Worm (Caenorhabditis elegans) whole organism, L3 larva: ENCODE measurements around the gene Y49A10A.2.

ENCODE experiments used
- aly-2 ChIP-seq: fragments of 150-350 bp; optimal IDR thresholded peaks from 2 replicates; lab custom pipeline; 2014; ENCODE audit warnings: missing biosample characterization, missing genetic modification characterization
- ama-1 ChIP-seq: fragments of 150-350 bp; optimal IDR thresholded peaks from 2 replicates; lab custom pipeline; 2018
- ceh-28 ChIP-seq: fragments of 150-350 bp; optimal IDR thresholded peaks from 2 replicates; lab custom pipeline; 2014; ENCODE audit warnings: missing biosample characterization, missing genetic modification reagents, missing genetic modification characterization
- ceh-82 ChIP-seq: fragments of 150-350 bp; optimal IDR thresholded peaks from 2 replicates; lab custom pipeline; 2014; ENCODE audit warnings: missing biosample characterization, missing genetic modification characterization
- ceh-9 ChIP-seq: sonication (generic microtip); optimal IDR thresholded peaks from 2 replicates; lab custom pipeline; 2018; ENCODE audit warnings: missing biosample characterization, missing genetic modification characterization
- daf-12 ChIP-seq: fragments of 150-350 bp; optimal IDR thresholded peaks from 2 replicates; lab custom pipeline; 2014; ENCODE audit warnings: missing biosample characterization, missing genetic modification reagents, missing genetic modification characterization
- egl-5 ChIP-seq: fragments of 150-350 bp; optimal IDR thresholded peaks from 2 replicates; lab custom pipeline; 2017; ENCODE audit warnings: missing biosample characterization, missing genetic modification reagents, missing genetic modification characterization, inconsistent platforms
- elt-1 ChIP-seq: fragments of 150-350 bp; optimal IDR thresholded peaks from 2 replicates; lab custom pipeline; 2014; ENCODE audit warnings: missing biosample characterization, missing genetic modification characterization
- elt-2 ChIP-seq: sonication (generic microtip); optimal IDR thresholded peaks from 2 replicates; lab custom pipeline; 2016; ENCODE audit warnings: missing genetic modification reagents, mild to moderate bottlenecking, missing genetic modification characterization, missing compliant biosample characterization
- elt-3 ChIP-seq, 3 experiments: fragments of 150-350 bp in 1 of 3; sonication (generic microtip) in 2 of 3; optimal IDR thresholded peaks; 2 replicates in 2 of 3; 4 replicates in 1 of 3; lab custom pipeline; 2014 to 2017; ENCODE audit warnings: missing biosample characterization in 3 of 3, missing genetic modification characterization in 3 of 3
- eor-1 ChIP-seq, 2 experiments: fragments of 150-350 bp; optimal IDR thresholded peaks; 2 replicates each; lab custom pipeline; 2014 to 2018; ENCODE audit warnings: missing biosample characterization in 2 of 2, missing genetic modification characterization in 2 of 2
- fkh-10 ChIP-seq: sonication (generic microtip); optimal IDR thresholded peaks from 2 replicates; lab custom pipeline; 2017; ENCODE audit warnings: missing biosample characterization, missing genetic modification reagents, missing genetic modification characterization
- fkh-2 ChIP-seq: fragments of 150-350 bp; optimal IDR thresholded peaks from 2 replicates; lab custom pipeline; 2014; ENCODE audit warnings: missing biosample characterization, missing genetic modification reagents, missing genetic modification characterization
- fos-1 ChIP-seq: fragments of 150-350 bp; optimal IDR thresholded peaks from 2 replicates; lab custom pipeline; 2014; ENCODE audit warnings: missing biosample characterization, missing genetic modification characterization
- hmg-11 ChIP-seq: sonication (generic microtip); optimal IDR thresholded peaks from 2 replicates; lab custom pipeline; 2016; ENCODE audit warnings: missing genetic modification characterization, missing compliant biosample characterization
- lin-39 ChIP-seq: fragments of 150-350 bp; optimal IDR thresholded peaks from 2 replicates; lab custom pipeline; 2018; ENCODE audit warnings: missing biosample characterization, missing genetic modification reagents, missing genetic modification characterization
- nfya-1 ChIP-seq: sonication (generic microtip); optimal IDR thresholded peaks from 2 replicates; lab custom pipeline; 2017; ENCODE audit warnings: missing genetic modification characterization, mild to moderate bottlenecking, missing compliant biosample characterization, antibody characterized with exemption, moderate library complexity; ENCODE audit not compliant: insufficient read depth
- nhr-11 ChIP-seq: fragments of 150-350 bp; optimal IDR thresholded peaks from 2 replicates; lab custom pipeline; 2014; ENCODE audit warnings: missing biosample characterization, missing genetic modification characterization
- nhr-12 ChIP-seq: fragments of 150-350 bp; optimal IDR thresholded peaks from 2 replicates; lab custom pipeline; 2014; ENCODE audit warnings: missing biosample characterization, missing genetic modification characterization
- nhr-237 ChIP-seq: fragments of 150-350 bp; optimal IDR thresholded peaks from 2 replicates; lab custom pipeline; 2014; ENCODE audit warnings: missing biosample characterization, missing genetic modification characterization
- nhr-25 ChIP-seq: sonication (generic microtip); optimal IDR thresholded peaks from 2 replicates; lab custom pipeline; 2017; ENCODE audit warnings: missing biosample characterization, missing genetic modification characterization
- nhr-28 ChIP-seq: fragments of 150-350 bp; optimal IDR thresholded peaks from 2 replicates; lab custom pipeline; 2014; ENCODE audit warnings: missing biosample characterization, missing genetic modification characterization
- nhr-43 ChIP-seq: sonication (generic microtip); optimal IDR thresholded peaks from 2 replicates; lab custom pipeline; 2016; ENCODE audit warnings: mild to moderate bottlenecking, missing genetic modification characterization, missing compliant biosample characterization; ENCODE audit not compliant: poor library complexity, severe bottlenecking
- nhr-67 ChIP-seq: fragments of 150-350 bp; optimal IDR thresholded peaks from 2 replicates; lab custom pipeline; 2014; ENCODE audit warnings: missing biosample characterization, missing genetic modification characterization
- nhr-77 ChIP-seq: fragments of 150-350 bp; optimal IDR thresholded peaks from 2 replicates; lab custom pipeline; 2014; ENCODE audit warnings: missing biosample characterization, missing genetic modification characterization
- pha-4 ChIP-seq: fragments of 150-350 bp; optimal IDR thresholded peaks from 2 replicates; lab custom pipeline; 2014; ENCODE audit warnings: missing biosample characterization, missing genetic modification reagents, missing genetic modification characterization
- pqm-1 ChIP-seq: fragments of 150-350 bp; optimal IDR thresholded peaks from 2 replicates; lab custom pipeline; 2017; ENCODE audit warnings: missing biosample characterization, missing genetic modification characterization, inconsistent platforms
- sea-2 ChIP-seq: fragments of 150-350 bp; sonication (generic microtip); optimal IDR thresholded peaks from 4 replicates; lab custom pipeline; 2014; ENCODE audit warnings: missing biosample characterization, missing genetic modification reagents, missing genetic modification characterization
- skn-1 ChIP-seq: fragments of 150-350 bp; optimal IDR thresholded peaks from 2 replicates; lab custom pipeline; 2014; ENCODE audit warnings: missing biosample characterization, missing genetic modification characterization
- snpc-4 ChIP-seq: fragments of 150-350 bp; optimal IDR thresholded peaks from 2 replicates; lab custom pipeline; 2014; ENCODE audit warnings: missing biosample characterization, missing genetic modification characterization
- tbx-2 ChIP-seq: sonication (generic microtip); optimal IDR thresholded peaks from 2 replicates; lab custom pipeline; 2016; ENCODE audit warnings: mild to moderate bottlenecking, missing genetic modification characterization, missing compliant biosample characterization
- unc-39 ChIP-seq: sonication (generic microtip); optimal IDR thresholded peaks from 4 replicates; lab custom pipeline; 2017; ENCODE audit warnings: missing biosample characterization, missing genetic modification characterization
- unc-62 ChIP-seq: fragments of 150-350 bp; sonication (generic microtip); optimal IDR thresholded peaks from 4 replicates; lab custom pipeline; 2014; ENCODE audit warnings: missing biosample characterization, missing genetic modification reagents, missing genetic modification characterization
- zag-1 ChIP-seq: fragments of 150-350 bp; optimal IDR thresholded peaks from 2 replicates; lab custom pipeline; 2014; ENCODE audit warnings: missing biosample characterization, missing genetic modification characterization
- ztf-11 ChIP-seq: fragments of 150-350 bp; optimal IDR thresholded peaks from 2 replicates; lab custom pipeline; 2014; ENCODE audit warnings: missing biosample characterization, missing genetic modification characterization

Y49A10A.2 gene

DNA sequence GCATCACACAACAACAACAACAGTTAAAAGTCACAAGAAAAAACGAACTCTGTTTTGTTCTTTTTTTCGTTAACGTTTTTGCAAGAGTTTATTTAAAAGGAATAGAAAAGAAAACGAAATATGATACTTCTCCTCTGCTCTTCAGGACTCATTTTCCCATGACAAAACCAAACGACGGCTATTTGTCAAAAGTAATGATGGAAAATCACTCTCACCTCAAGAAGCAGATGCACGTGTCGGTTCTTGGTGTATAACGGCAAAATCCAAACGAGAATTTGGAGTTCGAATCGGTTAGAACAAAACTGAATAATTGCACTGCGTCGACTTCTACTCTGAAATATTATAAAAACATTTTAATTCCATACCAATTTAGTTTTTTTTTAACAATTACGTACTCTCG lies 4.5 kb upstream of the Y49A10A.2 start:
- TF ChIP-seq nhr-25 (tag; lab: Kevin White, UChicago) (no peak), nhr-43 (tag; lab: Kevin White, UChicago) (no peak), ceh-82 (tag; lab: Kevin White, UChicago) (no peak), eor-1 (tag; optimal IDR thresholded peaks at IDR 0.05; lab: Kevin White, UChicago) (no peak), ztf-11 (tag; lab: Kevin White, UChicago) (no peak), nhr-237 (tag; lab: Kevin White, UChicago) (no peak), ceh-28 (tag; lab: Kevin White, UChicago) (no peak)
- TF ChIP-seq, all 47 proteins: peak for 0

DNA sequence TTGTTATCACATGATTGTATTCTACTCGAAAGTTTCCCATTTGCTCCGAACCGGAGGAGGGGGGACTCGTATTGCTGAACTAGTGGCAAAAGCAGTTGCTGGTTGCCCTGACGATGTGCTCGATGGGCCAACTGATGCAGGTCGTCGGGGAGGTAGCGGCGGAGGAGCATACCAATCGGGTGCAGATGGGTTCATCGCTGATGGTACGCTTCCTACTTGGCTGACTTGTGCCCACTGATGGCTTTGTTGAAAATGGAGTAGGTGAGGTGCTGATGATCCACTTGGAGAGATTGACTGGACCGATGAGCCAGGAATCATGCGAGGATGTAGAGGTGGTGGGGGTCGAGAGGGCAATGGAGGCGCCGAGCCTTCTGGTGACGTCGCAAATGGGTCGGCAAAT lies 1.1 kb upstream of the Y49A10A.2 start:
- TF ChIP-seq fkh-2 (tag; lab: Kevin White, UChicago) (no peak), unc-62 (GFP tag; lab: Kevin White, UChicago) (no peak), ama-1 (no peak), aly-2 (no peak), pha-4 (tag; lab: Kevin White, UChicago) (no peak), fkh-10 (GFP tag; lab: Kevin White, UChicago) (no peak), skn-1 (tag; lab: Kevin White, UChicago) (no peak), fos-1 (no peak), nhr-237 (tag; lab: Kevin White, UChicago) (no peak), nhr-12 (no peak), pqm-1 (tag; lab: Kevin White, UChicago) (no peak), unc-39 (no peak)

DNA sequence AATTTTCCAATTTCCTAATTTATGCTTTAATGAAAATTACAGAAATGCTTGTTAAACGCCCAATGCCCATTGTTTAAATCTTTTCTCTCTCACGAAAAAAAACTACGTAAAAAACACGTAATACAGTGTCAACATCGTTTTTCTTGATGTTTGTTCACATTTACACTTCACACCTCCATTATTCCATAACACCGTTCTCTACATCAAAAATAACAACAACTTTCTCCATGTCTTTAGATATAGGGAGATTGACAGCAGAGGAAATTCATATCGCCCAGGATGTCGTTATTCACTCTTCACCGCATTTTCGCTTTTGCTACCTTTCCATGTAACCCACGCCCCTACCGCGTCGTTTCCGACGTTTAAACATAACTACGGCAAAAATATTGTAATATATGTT lies 14.4 kb downstream of the Y49A10A.2 start, which contains the start of gene efhc-1:
efhc-1 (plus strand) TSS at position 301 of the 400 bp plus-strand sequence.
- no peak for TF ChIP-seq fos-1
- TF ChIP-seq elt-2 (tag; lab: Kevin White, UChicago): no peak
- no peak for TF ChIP-seq unc-62 (GFP tag; lab: Kevin White, UChicago)
- no peak for TF ChIP-seq nfya-1 (tag; lab: Kevin White, UChicago)
- no peak for TF ChIP-seq nhr-28 (tag; lab: Kevin White, UChicago)
- no peak for TF ChIP-seq daf-12 (tag; lab: Kevin White, UChicago)
- TF ChIP-seq ceh-82 (tag; lab: Kevin White, UChicago): no peak
- TF ChIP-seq snpc-4 (tag; lab: Kevin White, UChicago): no peak
- TF ChIP-seq lin-39 (tag; lab: Kevin White, UChicago): no peak
- TF ChIP-seq zag-1 (tag; lab: Kevin White, UChicago): no peak
- TF ChIP-seq nhr-43 (tag; lab: Kevin White, UChicago): no peak
- TF ChIP-seq elt-1 (tag; lab: Kevin White, UChicago): no peak
- TF ChIP-seq elt-3 (tag; optimal IDR thresholded peaks at IDR 0.05; lab: Kevin White, UChicago): no peak
- TF ChIP-seq pqm-1 (tag; lab: Kevin White, UChicago): no peak
- TF ChIP-seq nhr-77: no peak
- no peak for TF ChIP-seq ama-1
- no peak for TF ChIP-seq sea-2
- TF ChIP-seq hmg-11 (tag; lab: Kevin White, UChicago): no peak

DNA sequence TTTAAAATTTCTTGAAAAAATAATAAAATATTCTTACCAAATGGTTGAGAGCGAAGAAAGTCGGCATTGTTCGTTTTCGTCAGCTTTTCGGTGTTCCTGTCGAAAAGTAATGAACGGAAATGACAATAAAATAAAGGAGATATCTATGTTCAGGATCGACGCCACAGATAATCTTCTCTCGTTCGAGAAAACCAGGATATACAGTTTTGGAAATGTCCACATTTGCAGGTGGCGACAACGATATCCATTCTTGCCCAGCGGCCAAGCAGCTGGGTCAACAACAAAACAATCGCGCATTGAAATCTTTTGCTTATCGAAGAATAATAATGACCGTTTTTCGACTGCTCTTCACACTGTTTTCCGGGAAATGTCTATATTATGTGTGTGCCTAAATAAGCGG lies 16.8 kb downstream of the Y49A10A.2 start, which contains the start of gene R07E3.7:
R07E3.7 (minus strand) TSS at position 101 of the 400 bp plus-strand sequence.
- TF ChIP-seq nhr-67 (tag; lab: Kevin White, UChicago) (no peak), nhr-25 (tag; lab: Kevin White, UChicago) (no peak), hmg-11 (tag; lab: Kevin White, UChicago) (no peak)

DNA sequence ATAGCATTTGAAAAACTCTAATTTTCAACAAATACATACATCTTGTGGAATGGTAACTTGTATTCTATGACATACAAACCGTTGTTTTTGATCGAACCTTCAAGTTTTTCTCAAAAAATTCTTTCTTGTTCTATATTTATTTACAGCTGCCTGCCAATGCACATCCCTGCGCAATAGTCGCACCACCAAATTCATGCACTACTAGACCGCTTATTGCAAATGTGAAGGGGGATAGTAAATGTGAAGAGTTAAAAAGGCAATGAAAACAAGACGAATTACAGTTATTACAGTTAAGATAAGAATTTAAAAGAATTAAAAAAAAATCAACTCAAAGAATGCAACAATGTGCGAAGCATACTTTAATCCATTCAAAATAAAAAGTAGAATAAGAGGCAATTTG lies 18.6 kb downstream of the Y49A10A.2 start:
- TF ChIP-seq tbx-2 (tag; lab: Kevin White, UChicago) (no peak), fos-1 (no peak), ceh-9 (tag; lab: Kevin White, UChicago) (no peak), nhr-11 (tag; lab: Kevin White, UChicago) (no peak), egl-5 (no peak)
- TF ChIP-seq, all 47 proteins: peak for 0
